Worm (Caenorhabditis elegans): ENCODE data around the gene T25E12.16.

The T25E12.16 gene

ce11 chrV:16695499-16695898 lies 38.1 kb downstream of the T25E12.16 start:
- no peak for TF ChIP-seq tbx-9 (tag; optimal IDR thresholded peaks at IDR 0.05; ENCODE audit: borderline replicate concordance)
- no peak for TF ChIP-seq attf-6 (GFP tag; IDR thresholded peaks at IDR 0.05)
- no peak for TF ChIP-seq F57A8.1 (GFP tag; optimal IDR thresholded peaks at IDR 0.05)
- no peak for TF ChIP-seq K11D2.4 (GFP tag; IDR thresholded peaks at IDR 0.05)
- no peak for TF ChIP-seq rpc-1 (optimal IDR thresholded peaks at IDR 0.05)
- TF ChIP-seq rpc-1 (tag; optimal IDR thresholded peaks at IDR 0.05), result no peak
- TF ChIP-seq nhr-80 (tag; optimal IDR thresholded peaks at IDR 0.05), result no peak
- TF ChIP-seq madf-3 (GFP tag; IDR thresholded peaks at IDR 0.05), result no peak
- TF ChIP-seq D2030.7 (GFP tag; IDR thresholded peaks at IDR 0.05), result no peak
- TF ChIP-seq C17E4.6 (GFP tag; IDR thresholded peaks at IDR 0.05), result no peak
- no peak for TF ChIP-seq ztf-3 (GFP tag; optimal IDR thresholded peaks at IDR 0.05)
- no peak for TF ChIP-seq Y79H2A.3 (GFP tag; conservative IDR thresholded peaks at IDR 0.05)
- no peak for TF ChIP-seq F10E7.11 (tag; optimal IDR thresholded peaks at IDR 0.05)
- no peak for TF ChIP-seq attf-3 (GFP tag; conservative IDR thresholded peaks at IDR 0.05)
- no peak for TF ChIP-seq F49E8.2 (tag; optimal IDR thresholded peaks at IDR 0.05; ENCODE audit: insufficient read depth)
- no peak for TF ChIP-seq ceh-40 (GFP tag; IDR thresholded peaks at IDR 0.05)
- TF ChIP-seq B0019.2 (GFP tag; conservative IDR thresholded peaks at IDR 0.05), result no peak
- TF ChIP-seq ztf-28 (GFP tag; IDR thresholded peaks at IDR 0.05), result no peak
- no peak for TF ChIP-seq ceh-58 (GFP tag; IDR thresholded peaks at IDR 0.05)

ce11 chrV:16694538-16694937 lies 39.0 kb downstream of the T25E12.16 start, which contains the start of gene srz-101:
TSS of gene srz-101 (plus strand) at chrV:16694838.
- no peak for TF ChIP-seq C17E4.6 (GFP tag; IDR thresholded peaks at IDR 0.05)
- no peak for TF ChIP-seq egl-44 (GFP tag; IDR thresholded peaks at IDR 0.05)
- no peak for TF ChIP-seq snpc-3.4 (tag; optimal IDR thresholded peaks at IDR 0.05)
- TF ChIP-seq egl-18 (GFP tag; IDR thresholded peaks at IDR 0.05), result no peak

- TF ChIP-seq F49E8.2 (tag; optimal IDR thresholded peaks at IDR 0.05; ENCODE audit: insufficient read depth) (no peak), hmg-20 (GFP tag; IDR thresholded peaks at IDR 0.05) (no peak), ceh-58 (GFP tag; IDR thresholded peaks at IDR 0.05) (no peak), madf-10 (tag; optimal IDR thresholded peaks at IDR 0.05) (no peak), F52B5.7 (tag; optimal IDR thresholded peaks at IDR 0.05) (no peak), F57A8.1 (GFP tag; optimal IDR thresholded peaks at IDR 0.05) (no peak), sptf-2 (GFP tag; optimal IDR thresholded peaks at IDR 0.05) (no peak), tlf-1 (GFP tag; optimal IDR thresholded peaks at IDR 0.05) (no peak), F22D6.2 (tag; optimal IDR thresholded peaks at IDR 0.05) (no peak), ets-4 (GFP tag; optimal IDR thresholded peaks at IDR 0.05) (no peak), F10E7.11 (tag; optimal IDR thresholded peaks at IDR 0.05) (no peak), ztf-18 (tag; optimal IDR thresholded peaks at IDR 0.05) (no peak), gei-17 (GFP tag; optimal IDR thresholded peaks at IDR 0.05) (no peak), attf-3 (GFP tag; conservative IDR thresholded peaks at IDR 0.05) (no peak), F33H1.4 (GFP tag; IDR thresholded peaks at IDR 0.05) (no peak), nhr-90 (tag; optimal IDR thresholded peaks at IDR 0.05) (no peak), let-526 (GFP tag; IDR thresholded peaks at IDR 0.05) (no peak)
Measured at ce11 chrV:16693732-16694131, 39.8 kb downstream of the T25E12.16 start, which contains the start of gene srw-42. TSS of gene srw-42 (minus strand) at chrV:16693832.

- TF ChIP-seq sptf-2 (GFP tag; optimal IDR thresholded peaks at IDR 0.05) (no peak), nfyb-1 (GFP tag; IDR thresholded peaks at IDR 0.05) (no peak), zfh-2 (GFP tag; conservative IDR thresholded peaks at IDR 0.05) (peak; percentile 92), egrh-3 (GFP tag; IDR thresholded peaks at IDR 0.05) (peak; percentile 90; the same call in 1 of the 2 replicates)
Measured at ce11 chrV:16692988-16693387, 40.6 kb downstream of the T25E12.16 start.

Data from whole organism, young adult.